Fruit fly (Drosophila melanogaster) whole organism, embryonic: ENCODE measurements around the gene CG15209.

Source experiments
- ATbp ChIP-seq: fragments of 200-800 bp; sonication (Bioruptor generic); optimal IDR thresholded peaks from 2 replicates; lab custom pipeline; 2017; ENCODE audit warnings: missing biosample characterization, mild to moderate bottlenecking, missing genetic modification characterization, missing genetic modification reagents
- B-H1 ChIP-seq: fragments of 200-800 bp; sonication (Bioruptor generic); IDR thresholded peaks from 3 replicates; pipeline ENCODE4 v1.3.6; 2022; ENCODE audit warnings: missing biosample characterization, missing genetic modification characterization
- CG10654 ChIP-seq: fragments of 200-800 bp; sonication (Bioruptor generic); optimal IDR thresholded peaks from 2 replicates; lab custom pipeline; 2016; ENCODE audit warnings: missing biosample characterization, missing genetic modification characterization
- CG10979 ChIP-seq: fragments of 200-800 bp; sonication (Bioruptor generic); optimal IDR thresholded peaks from 2 replicates; lab custom pipeline; 2018; ENCODE audit warnings: missing biosample characterization, mild to moderate bottlenecking, missing genetic modification characterization, moderate library complexity
- CG12071 ChIP-seq: fragments of 200-800 bp; sonication (Bioruptor generic); optimal IDR thresholded peaks from 3 replicates; lab custom pipeline; 2018; ENCODE audit warnings: missing biosample characterization, mild to moderate bottlenecking, missing genetic modification characterization
- CG12391 ChIP-seq: fragments of 200-800 bp; sonication (Bioruptor generic); optimal IDR thresholded peaks from 3 replicates; lab custom pipeline; 2018; ENCODE audit warnings: missing biosample characterization, mild to moderate bottlenecking, missing genetic modification characterization, moderate library complexity
- CG13894 ChIP-seq: fragments of 200-800 bp; sonication (Bioruptor generic); optimal IDR thresholded peaks from 3 replicates; lab custom pipeline; 2018; ENCODE audit warnings: missing biosample characterization, mild to moderate bottlenecking, missing genetic modification characterization, moderate library complexity
- CG14710 ChIP-seq: fragments of 200-800 bp; sonication (Bioruptor generic); optimal IDR thresholded peaks from 3 replicates; lab custom pipeline; 2019; ENCODE audit warnings: missing biosample characterization, mild to moderate bottlenecking, missing genetic modification characterization, moderate library complexity
- CG15479 ChIP-seq: fragments of 200-800 bp; sonication (Bioruptor generic); optimal IDR thresholded peaks from 3 replicates; lab custom pipeline; 2019; ENCODE audit warnings: missing biosample characterization, mild to moderate bottlenecking, missing genetic modification characterization, moderate library complexity
- CG1602 ChIP-seq: fragments of 200-800 bp; sonication (Bioruptor generic); optimal IDR thresholded peaks from 3 replicates; lab custom pipeline; 2016; ENCODE audit warnings: missing biosample characterization, missing genetic modification characterization
- CG17361 ChIP-seq: fragments of 200-800 bp; sonication (Bioruptor generic); IDR thresholded peaks from 3 replicates; pipeline ENCODE4 v1.3.6; 2022; ENCODE audit warnings: missing biosample characterization, missing genetic modification characterization
- CG2129 ChIP-seq: fragments of 200-800 bp; sonication (Bioruptor generic); IDR thresholded peaks from 2 replicates; pipeline ENCODE4 v1.3.6; 2022; ENCODE audit warnings: missing biosample characterization, missing genetic modification characterization; ENCODE audit not compliant: partially characterized antibody
- CG3163 ChIP-seq: fragments of 200-800 bp; sonication (Bioruptor generic); optimal IDR thresholded peaks from 3 replicates; lab custom pipeline; 2016; ENCODE audit warnings: missing biosample characterization, missing genetic modification characterization
- CG32532 ChIP-seq: fragments of 200-800 bp; sonication (Bioruptor generic); IDR thresholded peaks from 2 replicates; pipeline ENCODE4 v1.3.6; 2022; ENCODE audit warnings: missing biosample characterization, missing genetic modification characterization
- CG32767 ChIP-seq: fragments of 200-800 bp; sonication (Bioruptor generic); IDR thresholded peaks from 2 replicates; pipeline ENCODE4 v1.3.6; 2022; ENCODE audit warnings: missing biosample characterization, missing genetic modification characterization
- CG6689 ChIP-seq: fragments of 200-800 bp; sonication (Bioruptor generic); IDR thresholded peaks from 2 replicates; pipeline ENCODE4 v1.3.6; 2022; ENCODE audit warnings: missing biosample characterization, missing genetic modification characterization
- CG7556 ChIP-seq: fragments of 200-800 bp; sonication (Bioruptor generic); optimal IDR thresholded peaks from 2 replicates; lab custom pipeline; 2017; ENCODE audit warnings: missing biosample characterization, mild to moderate bottlenecking, missing genetic modification characterization
- CG7839 ChIP-seq: fragments of 200-800 bp; sonication (Bioruptor generic); optimal IDR thresholded peaks from 3 replicates; lab custom pipeline; 2018; ENCODE audit warnings: missing biosample characterization, mild to moderate bottlenecking, missing genetic modification characterization, moderate library complexity
- CG8944 ChIP-seq: fragments of 200-800 bp; sonication (Bioruptor generic); optimal IDR thresholded peaks from 3 replicates; lab custom pipeline; 2016; ENCODE audit warnings: missing biosample characterization, missing genetic modification characterization
- CHES-1-like ChIP-seq: fragments of 200-800 bp; sonication (Bioruptor generic); optimal IDR thresholded peaks from 2 replicates; lab custom pipeline; 2016; ENCODE audit warnings: missing biosample characterization, missing genetic modification characterization
- CoRest ChIP-seq: fragments of 200-800 bp; sonication (Bioruptor generic); optimal IDR thresholded peaks from 3 replicates; lab custom pipeline; 2018; ENCODE audit warnings: missing biosample characterization, mild to moderate bottlenecking, missing genetic modification characterization, moderate library complexity
- Dip2 ChIP-seq: fragments of 200-800 bp; sonication (Bioruptor generic); IDR thresholded peaks from 2 replicates; pipeline ENCODE4 v1.3.6; 2022; ENCODE audit warnings: missing biosample characterization, missing genetic modification characterization
- NC2α ChIP-seq: fragments of 200-800 bp; sonication (Bioruptor generic); optimal IDR thresholded peaks from 2 replicates; lab custom pipeline; 2016; ENCODE audit warnings: missing biosample characterization, missing genetic modification characterization
- Optix ChIP-seq: fragments of 200-800 bp; sonication (Bioruptor generic); IDR thresholded peaks from 3 replicates; pipeline ENCODE4 v1.3.6; 2022; ENCODE audit warnings: missing biosample characterization, missing genetic modification characterization
- Pdp1 ChIP-seq, 2 experiments: fragments of 200-800 bp; sonication (Bioruptor generic); optimal IDR thresholded peaks; 3 replicates each; lab custom pipeline; 2016; ENCODE audit warnings: missing biosample characterization in 2 of 2, missing genetic modification characterization in 2 of 2, mild to moderate bottlenecking in 1 of 2, moderate library complexity in 1 of 2
- Rfx ChIP-seq: fragments of 200-800 bp; sonication (Bioruptor generic); IDR thresholded peaks from 2 replicates; pipeline ENCODE4 v1.3.6; 2022; ENCODE audit warnings: missing biosample characterization, missing genetic modification characterization
- Six4 ChIP-seq: fragments of 200-800 bp; sonication (Bioruptor generic); optimal IDR thresholded peaks from 2 replicates; lab custom pipeline; 2016; ENCODE audit warnings: missing biosample characterization, missing genetic modification characterization
- Spps ChIP-seq: fragments of 200-800 bp; sonication (Bioruptor generic); optimal IDR thresholded peaks from 2 replicates; lab custom pipeline; 2018; ENCODE audit warnings: missing biosample characterization, mild to moderate bottlenecking, missing genetic modification characterization
- Sry-δ ChIP-seq: fragments of 200-800 bp; sonication (Bioruptor generic); optimal IDR thresholded peaks from 2 replicates; lab custom pipeline; 2016; ENCODE audit warnings: missing biosample characterization, missing genetic modification characterization
- Ssrp ChIP-seq: fragments of 200-800 bp; sonication (Bioruptor generic); optimal IDR thresholded peaks from 2 replicates; lab custom pipeline; 2018; ENCODE audit warnings: missing biosample characterization, mild to moderate bottlenecking, missing genetic modification characterization, moderate library complexity
- Tbp ChIP-seq: fragments of >200 bp; optimal IDR thresholded peaks from 2 replicates; lab custom pipeline; 2018; ENCODE audit warnings: missing biosample characterization, missing genetic modification characterization
- YL-1 ChIP-seq: fragments of 200-800 bp; sonication (Bioruptor generic); optimal IDR thresholded peaks from 3 replicates; lab custom pipeline; 2017; ENCODE audit warnings: missing biosample characterization, mild to moderate bottlenecking, missing genetic modification characterization
- al ChIP-seq: fragments of 200-800 bp; sonication (Bioruptor generic); IDR thresholded peaks from 2 replicates; pipeline ENCODE4 v1.3.6; 2022; ENCODE audit warnings: missing biosample characterization, missing genetic modification characterization
- bbx ChIP-seq: fragments of 200-800 bp; sonication (Bioruptor generic); IDR thresholded peaks from 2 replicates; pipeline ENCODE4 v1.3.6; 2022; ENCODE audit warnings: missing biosample characterization, missing genetic modification characterization; ENCODE audit not compliant: partially characterized antibody
- bcd ChIP-seq: fragments of 200-800 bp; sonication (Bioruptor generic); optimal IDR thresholded peaks from 2 replicates; lab custom pipeline; 2017; ENCODE audit warnings: missing biosample characterization, mild to moderate bottlenecking, missing genetic modification characterization
- en ChIP-seq: fragments of 200-800 bp; sonication (Bioruptor generic); optimal IDR thresholded peaks from 2 replicates; lab custom pipeline; 2016; ENCODE audit warnings: missing biosample characterization, missing genetic modification characterization
- jumu ChIP-seq: fragments of 200-800 bp; sonication (Bioruptor generic); optimal IDR thresholded peaks from 3 replicates; lab custom pipeline; 2016; ENCODE audit warnings: missing biosample characterization, missing genetic modification characterization
- lab ChIP-seq: fragments of 200-800 bp; sonication (Bioruptor generic); optimal IDR thresholded peaks from 3 replicates; lab custom pipeline; 2017; ENCODE audit warnings: missing biosample characterization, missing genetic modification characterization, mild to moderate bottlenecking, moderate library complexity, missing genetic modification reagents
- oc ChIP-seq: fragments of 200-800 bp; sonication (Bioruptor generic); optimal IDR thresholded peaks from 2 replicates; lab custom pipeline; 2018; ENCODE audit warnings: missing biosample characterization, mild to moderate bottlenecking, missing genetic modification characterization, moderate library complexity
- peb ChIP-seq: fragments of 200-800 bp; sonication (Bioruptor generic); IDR thresholded peaks from 2 replicates; pipeline ENCODE4 v1.3.6; 2022; ENCODE audit warnings: missing biosample characterization, missing genetic modification characterization
- pho ChIP-seq: fragments of 200-800 bp; sonication (Bioruptor generic); optimal IDR thresholded peaks from 2 replicates; lab custom pipeline; 2016; ENCODE audit warnings: missing biosample characterization, missing genetic modification characterization
- phol ChIP-seq: fragments of 200-800 bp; sonication (Bioruptor generic); optimal IDR thresholded peaks from 3 replicates; lab custom pipeline; 2018; ENCODE audit warnings: missing biosample characterization, mild to moderate bottlenecking, missing genetic modification characterization, moderate library complexity
- pnt ChIP-seq: fragments of 200-800 bp; sonication (Bioruptor generic); optimal IDR thresholded peaks from 3 replicates; lab custom pipeline; 2016; ENCODE audit warnings: missing biosample characterization, missing genetic modification characterization
- ranshi ChIP-seq: fragments of 200-800 bp; sonication (Bioruptor generic); IDR thresholded peaks from 2 replicates; pipeline ENCODE4 v1.3.6; 2022; ENCODE audit warnings: missing biosample characterization, missing genetic modification characterization
- sc ChIP-seq, 3 experiments: fragments of >200 bp in 2 of 3; fragments of 200-800 bp in 1 of 3; sonication (Bioruptor generic) in 1 of 3; optimal IDR thresholded peaks; 2 replicates in 2 of 3; 3 replicates in 1 of 3; lab custom pipeline; 2017; ENCODE audit warnings: mild to moderate bottlenecking in 1 of 3, missing biosample characterization in 1 of 3, missing genetic modification characterization in 1 of 3, missing genetic modification reagents in 1 of 3
- schlank ChIP-seq: fragments of 200-800 bp; sonication (Bioruptor generic); optimal IDR thresholded peaks from 2 replicates; lab custom pipeline; 2018; ENCODE audit warnings: missing biosample characterization, mild to moderate bottlenecking, missing genetic modification characterization
- sens ChIP-seq: fragments of 200-800 bp; sonication (Bioruptor generic); peaks from one replicate; lab custom pipeline; 2016; ENCODE audit warnings: missing biosample characterization, missing genetic modification characterization
- ssp ChIP-seq: fragments of 200-800 bp; sonication (Bioruptor generic); IDR thresholded peaks from 2 replicates; pipeline ENCODE4 v1.3.6; 2022; ENCODE audit warnings: missing biosample characterization, missing genetic modification characterization

CG15209 gene

DNA sequence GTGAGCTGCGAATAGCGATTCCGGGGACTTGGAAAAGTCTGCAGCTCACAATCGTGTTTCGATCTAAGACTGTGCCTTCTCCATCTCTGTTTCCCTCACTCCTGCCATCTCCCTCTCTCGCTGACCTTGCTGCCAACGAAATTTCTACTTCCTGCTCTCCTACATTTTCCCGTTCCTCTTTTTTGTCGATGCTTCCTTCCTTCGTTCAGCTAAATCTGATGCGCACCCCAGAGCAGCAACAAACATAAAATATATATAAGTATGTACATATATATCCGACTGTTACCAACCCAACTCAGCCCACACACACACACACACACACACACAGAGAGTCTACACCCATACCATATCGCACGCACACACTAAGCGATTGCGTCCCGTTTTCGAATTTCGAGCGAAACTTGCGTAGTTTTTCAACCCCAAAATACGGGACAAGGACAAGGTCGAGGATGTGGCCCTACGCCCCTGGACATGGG lies 17.7 kb upstream of the CG15209 start, which contains the start of gene Imp (continued):
- no peak for TF ChIP-seq CG3163 (GFP tag; lab: Kevin White, UChicago)
- TF ChIP-seq B-H1 (GFP tag; lab: Robert Waterston, UW) = no peak
- TF ChIP-seq CHES-1-like = no peak
- no peak for TF ChIP-seq Sry-δ (GFP tag; lab: Kevin White, UChicago)
- no peak for TF ChIP-seq CG32532
- no peak for TF ChIP-seq CG12071 (GFP tag; lab: Kevin White, UChicago)
- TF ChIP-seq CG13894 (tag; lab: Kevin White, UChicago) = peak; percentile 90
- TF ChIP-seq schlank (tag; lab: Kevin White, UChicago) = no peak
- TF ChIP-seq CG15479 (GFP tag; lab: Kevin White, UChicago) = no peak
- TF ChIP-seq CG2129 (GFP tag; lab: Robert Waterston, UW) = no peak
- TF ChIP-seq peb (GFP tag; lab: Robert Waterston, UW) = no peak
- no peak for TF ChIP-seq en (GFP tag; lab: Kevin White, UChicago)
- TF ChIP-seq Rfx (GFP tag; lab: Robert Waterston, UW) = no peak
- TF ChIP-seq CG32767 (GFP tag; lab: Robert Waterston, UW) = no peak
- TF ChIP-seq Optix (GFP tag; lab: Robert Waterston, UW) = no peak

DNA sequence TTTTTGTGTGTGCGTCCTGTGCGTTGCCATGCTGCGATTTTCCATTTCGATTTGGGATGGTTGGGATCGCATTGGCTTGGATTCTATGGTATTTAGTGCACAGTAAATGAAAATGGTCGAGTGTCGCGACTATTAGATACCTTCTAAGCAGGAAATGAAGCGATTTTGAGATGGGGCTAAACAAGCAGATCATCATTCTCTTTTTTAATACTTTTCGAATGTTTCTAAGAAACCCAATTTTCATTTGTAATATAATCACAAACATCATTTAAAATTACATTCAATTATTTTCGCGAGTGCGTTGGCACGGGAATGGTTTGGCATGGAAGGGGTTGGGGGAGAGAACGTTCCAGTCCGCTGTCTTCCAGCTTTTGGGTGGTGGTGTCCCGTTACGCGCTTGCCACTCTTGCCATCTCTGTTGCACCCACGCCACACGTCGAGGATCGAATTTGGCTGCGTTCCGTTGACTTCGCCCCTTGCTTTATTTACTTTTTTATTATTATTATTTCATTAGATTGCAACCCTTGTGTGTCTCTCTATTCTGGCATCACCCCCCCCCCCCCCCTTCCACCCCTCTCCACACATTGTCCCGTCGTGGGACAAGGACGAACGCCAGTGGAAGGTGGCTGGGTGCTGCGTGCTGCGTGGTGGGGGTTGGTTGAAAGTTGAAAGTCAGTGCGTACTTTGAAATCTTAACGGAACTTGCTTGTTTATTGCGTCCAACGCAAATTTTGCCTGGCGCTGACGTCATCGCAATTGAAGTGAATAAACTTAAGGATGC lies 16.5 kb upstream of the CG15209 start:
- TF ChIP-seq Ssrp = peak; percentile 43
- TF ChIP-seq CG8944 (GFP tag; lab: Kevin White, UChicago) = peak; percentile 6
- TF ChIP-seq Six4 (GFP tag; lab: Kevin White, UChicago) = peak; percentile 37
- no peak for TF ChIP-seq YL-1 (GFP tag; lab: Kevin White, UChicago)
- TF ChIP-seq ssp (GFP tag; lab: Robert Waterston, UW) = peak; percentile 28; the same call in 1 of the 2 replicates
- TF ChIP-seq lab (GFP tag; lab: Kevin White, UChicago) = peak; percentile 7
- peak; percentile 12 for TF ChIP-seq bcd
- TF ChIP-seq CG12391 = peak; percentile 56
- peak; percentile 95 for TF ChIP-seq sens
- no peak for TF ChIP-seq Dip2
- TF ChIP-seq bbx (GFP tag; lab: Robert Waterston, UW) = no peak
- peak; percentile 12 for TF ChIP-seq Spps
- TF ChIP-seq CG14710 (tag; lab: Kevin White, UChicago) = peak; percentile 36
- peak; percentile 54 for TF ChIP-seq pnt (GFP tag; lab: Kevin White, UChicago)
- TF ChIP-seq ranshi = 0 out of 2 replicates have a peak, but pooled peaks have one; percentile 14
- TF ChIP-seq CG7839 (tag; lab: Kevin White, UChicago) = peak; percentile 64
- peak; percentile 45 for TF ChIP-seq CoRest (tag; lab: Kevin White, UChicago)
- peak; percentile 9 for TF ChIP-seq CG1602
- peak; percentile 6 to 17 for TF ChIP-seq Pdp1 (GFP tag; optimal IDR thresholded peaks at IDR 0.05; lab: Kevin White, UChicago)
- TF ChIP-seq jumu (GFP tag; lab: Kevin White, UChicago) = peak; percentile 31
- no peak for TF ChIP-seq Tbp (GFP tag; lab: Kevin White, UChicago)
- peak; percentile 59; the same call in 1 of the 3 replicates for TF ChIP-seq CG17361
- no peak for TF ChIP-seq al (GFP tag; lab: Robert Waterston, UW)
- peak; percentile 49 for TF ChIP-seq ATbp (GFP tag; lab: Kevin White, UChicago)
- no peak for TF ChIP-seq CG10654 (GFP tag; lab: Kevin White, UChicago)
- TF ChIP-seq phol (tag; lab: Kevin White, UChicago) = peak; percentile 60
- no peak for TF ChIP-seq sc (optimal IDR thresholded peaks at IDR 0.05; lab: Kevin White, UChicago)
- peak; percentile 2 for TF ChIP-seq sc (GFP tag; optimal IDR thresholded peaks at IDR 0.05; lab: Kevin White, UChicago)
- peak; percentile 30; the same call in 1 of the 2 replicates for TF ChIP-seq CG6689
- no peak for TF ChIP-seq NC2α (GFP tag; lab: Kevin White, UChicago)
- no peak for TF ChIP-seq pho (GFP tag; lab: Kevin White, UChicago)
- peak; percentile 28 for TF ChIP-seq oc (tag; lab: Kevin White, UChicago)
- peak; percentile 74 for TF ChIP-seq CG10979 (tag; lab: Kevin White, UChicago)
- TF ChIP-seq CG7556 = peak; percentile 50
